Worm (Caenorhabditis elegans): ENCODE data around the gene srw-7.

srw-7 gene

DNA sequence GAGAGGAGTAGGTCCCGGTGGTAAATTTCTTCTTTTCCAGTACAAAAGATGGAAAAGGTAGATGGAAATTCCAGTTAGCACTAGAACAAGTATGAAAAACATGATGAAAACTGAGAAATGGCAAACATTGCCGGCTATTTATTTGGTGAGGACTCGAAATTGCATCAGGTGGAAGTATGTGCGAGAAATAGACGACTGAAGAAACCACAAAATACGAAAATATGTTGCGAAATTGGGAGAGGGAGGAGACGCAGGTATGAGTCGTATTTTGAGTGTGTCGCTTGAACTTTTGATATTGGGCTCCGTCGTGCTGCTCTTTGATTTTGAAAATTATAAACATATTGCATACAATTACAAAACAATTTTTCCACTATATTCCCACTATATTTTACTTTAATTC, 2.7 kb upstream of the srw-7 start, which contains the start of gene cyp-33C8 (continued):
- TF ChIP-seq lir-1 (GFP tag; conservative IDR thresholded peaks at IDR 0.05) (no peak), ztf-25 (GFP tag; IDR thresholded peaks at IDR 0.05) (no peak)

- TF ChIP-seq F49E8.2 (tag; optimal IDR thresholded peaks at IDR 0.05; ENCODE audit: insufficient read depth) (no peak), dpl-1 (GFP tag; optimal IDR thresholded peaks at IDR 0.05) (no peak), Y53F4B.3 (GFP tag; IDR thresholded peaks at IDR 0.05) (no peak), ama-1 (optimal IDR thresholded peaks at IDR 0.05) (no peak), ama-1 (GFP tag; optimal IDR thresholded peaks at IDR 0.05) (no peak), lag-1 (GFP tag; IDR thresholded peaks at IDR 0.05) (no peak), K12H6.12 (tag; optimal IDR thresholded peaks at IDR 0.05) (no peak), D2030.7 (GFP tag; IDR thresholded peaks at IDR 0.05) (no peak), ztf-6 (GFP tag; IDR thresholded peaks at IDR 0.05) (no peak), Y67H2A.10 (GFP tag; conservative IDR thresholded peaks at IDR 0.05) (no peak), fkh-3 (tag; optimal IDR thresholded peaks at IDR 0.05) (no peak)
Measured at ce11 chrV:3805499-3805898, 562 bp upstream of the srw-7 start, which contains the start of gene R08F11.4. R08F11.4 (minus strand) TSS chrV:3805527.

DNA sequence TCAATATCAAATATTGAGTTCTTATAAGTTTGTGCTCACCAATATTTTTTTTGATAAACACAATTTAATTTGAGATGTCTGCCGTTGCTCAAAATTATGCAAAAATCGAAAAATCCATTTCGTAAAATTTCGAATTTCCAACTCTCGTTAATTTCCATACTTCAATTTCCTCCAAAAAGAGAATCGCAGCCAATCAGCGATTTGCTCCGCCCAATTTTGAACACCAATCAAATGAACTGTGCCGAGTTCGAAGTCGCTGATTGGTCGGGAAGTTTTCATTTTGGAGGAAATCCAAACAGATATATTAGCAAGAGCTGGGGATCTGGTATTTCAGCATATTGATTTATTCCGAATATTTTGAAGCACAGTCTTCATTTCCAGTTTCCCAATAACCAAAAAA, 1.8 kb downstream of the srw-7 start:
- TF ChIP-seq atf-7 (tag; optimal IDR thresholded peaks at IDR 0.05): no peak
- TF ChIP-seq fkh-3 (tag; optimal IDR thresholded peaks at IDR 0.05): no peak
- TF ChIP-seq efl-1 (GFP tag; optimal IDR thresholded peaks at IDR 0.05): no peak
- no peak for TF ChIP-seq lsl-1 (GFP tag; optimal IDR thresholded peaks at IDR 0.05)
- TF ChIP-seq sea-2 (GFP tag; IDR thresholded peaks at IDR 0.05): no peak

- TF ChIP-seq B0336.3 (GFP tag; IDR thresholded peaks at IDR 0.05) (no peak), lir-1 (GFP tag; conservative IDR thresholded peaks at IDR 0.05) (no peak), Y53F4B.3 (GFP tag; IDR thresholded peaks at IDR 0.05) (no peak)
Measured at ce11 chrV:3808336-3808735, 2.3 kb downstream of the srw-7 start, which contains the start of gene srw-6. srw-6 (plus strand) TSS chrV:3808636.

DNA sequence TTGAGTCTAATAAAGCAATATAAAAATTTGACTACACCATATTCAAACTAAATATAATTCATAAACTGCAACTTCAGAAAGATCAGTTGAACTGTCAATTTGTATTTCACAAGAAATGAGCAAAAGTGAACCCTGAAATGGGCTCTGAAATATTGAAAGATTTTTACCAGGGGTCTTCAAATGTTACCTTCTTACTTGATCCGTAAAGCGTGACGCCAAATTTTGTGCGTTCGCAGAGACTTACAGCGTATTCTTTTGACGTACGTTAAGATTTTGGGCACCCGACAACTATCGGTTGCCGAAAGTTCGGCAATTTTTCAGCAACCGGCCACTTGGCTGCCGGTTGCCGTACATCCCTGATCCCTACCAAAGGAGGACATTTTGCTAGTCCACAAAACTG, 4.0 kb downstream of the srw-7 start:
- TF ChIP-seq pha-4 (tag; optimal IDR thresholded peaks at IDR 0.05): no peak
- no peak for TF ChIP-seq attf-6 (GFP tag; IDR thresholded peaks at IDR 0.05)
- no peak for TF ChIP-seq nhr-80 (tag; optimal IDR thresholded peaks at IDR 0.05)
- TF ChIP-seq F37B4.10 (GFP tag; IDR thresholded peaks at IDR 0.05): no peak
- TF ChIP-seq sdz-38 (tag; optimal IDR thresholded peaks at IDR 0.05): no peak
- no peak for TF ChIP-seq somi-1 (GFP tag; optimal IDR thresholded peaks at IDR 0.05)
- no peak for TF ChIP-seq mel-28 (tag; optimal IDR thresholded peaks at IDR 0.05; ENCODE audit: borderline replicate concordance)

DNA sequence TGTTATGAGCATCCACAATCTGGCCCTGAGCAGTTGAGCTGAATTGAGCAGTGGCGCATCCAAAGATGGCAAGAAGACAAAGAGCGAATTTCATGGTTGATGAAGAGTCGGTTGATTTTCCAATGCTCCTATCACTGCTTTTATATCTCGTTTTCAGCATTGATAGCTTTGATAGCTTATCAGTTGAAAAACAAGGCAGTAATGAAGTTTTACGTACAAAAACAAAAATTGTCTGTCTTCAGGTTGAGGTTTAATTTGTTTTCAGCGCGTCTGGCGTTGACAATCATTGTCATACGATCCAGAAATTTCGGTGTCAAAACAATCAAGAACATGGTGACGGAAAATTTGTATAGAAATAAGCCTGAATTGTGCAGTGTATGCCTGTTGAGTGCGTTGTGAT, 5.5 kb downstream of the srw-7 start, which contains the start of gene scl-13:
scl-13 (minus strand) TSS at position 101 of the 400 bp plus-strand sequence.
- TF ChIP-seq ztf-18 (tag; optimal IDR thresholded peaks at IDR 0.05): no peak
- no peak for TF ChIP-seq F39B2.1 (GFP tag; IDR thresholded peaks at IDR 0.05)
- no peak for TF ChIP-seq hmg-1.2 (GFP tag; IDR thresholded peaks at IDR 0.05)
- TF ChIP-seq ztf-28 (GFP tag; IDR thresholded peaks at IDR 0.05): no peak
- no peak for TF ChIP-seq Y53G8AR.9 (GFP tag; conservative IDR thresholded peaks at IDR 0.05)
- no peak for TF ChIP-seq F37B4.10 (GFP tag; IDR thresholded peaks at IDR 0.05)
- no peak for TF ChIP-seq nfya-1 (tag; optimal IDR thresholded peaks at IDR 0.05; ENCODE audit: borderline replicate concordance, insufficient read depth)
- TF ChIP-seq attf-5 (GFP tag; optimal IDR thresholded peaks at IDR 0.05): no peak
